Worm (Caenorhabditis elegans): ENCODE measurements around the gene sre-20.

DNA sequence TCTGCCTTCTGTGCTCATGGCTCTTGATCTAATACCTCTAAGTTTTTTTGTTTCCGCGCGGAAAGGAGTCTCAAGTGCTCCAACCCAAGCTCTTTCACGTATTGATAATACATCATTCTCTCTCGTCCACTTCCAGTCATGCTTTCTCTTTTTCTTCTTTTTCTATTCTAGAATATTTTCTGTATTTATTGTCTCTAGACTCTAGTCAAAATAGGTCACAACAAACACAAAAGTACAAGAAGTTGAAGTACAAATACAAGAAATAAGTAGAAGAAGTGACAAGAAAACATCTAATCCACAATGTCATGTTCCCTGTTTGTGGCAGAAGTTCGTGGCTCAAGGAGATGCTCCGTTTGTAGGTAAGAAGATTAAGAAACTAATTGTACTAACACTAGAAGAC lies 11.5 kb downstream of the sre-20 start, which contains the start of gene ZC455.1:
- no peak for TF ChIP-seq unc-30 (tag; optimal IDR thresholded peaks at IDR 0.05)
- no peak for TF ChIP-seq F16B12.6 (tag; optimal IDR thresholded peaks at IDR 0.05)
